Worm (Caenorhabditis elegans) whole organism, L4 larva: Measurements from ENCODE around the gene oac-57.
A peak's percentile ranks its signal among the peaks of the same experiment; 100 is the strongest.

ENCODE experiments used
- F37D6.2 ChIP-seq: sonication (generic microtip); optimal IDR thresholded peaks from 2 replicates; lab custom pipeline; 2016; ENCODE audit warnings: mild to moderate bottlenecking, missing genetic modification characterization, missing compliant biosample characterization
- T20F7.1 ChIP-seq: fragments of 200-800 bp; sonication (Bioruptor generic); optimal IDR thresholded peaks from 2 replicates; lab custom pipeline; 2018; ENCODE audit warnings: mild to moderate bottlenecking, missing genetic modification characterization, missing compliant biosample characterization
- Y48G9A.11 ChIP-seq: fragments of 200-800 bp; sonication (Bioruptor generic); IDR thresholded peaks from 2 replicates; pipeline ENCODE4 v1.3.6; 2022; ENCODE audit warnings: missing genetic modification reagents, missing genetic modification characterization, missing compliant biosample characterization
- aha-1 ChIP-seq: fragments of 150-350 bp; peaks from one replicate; lab custom pipeline; 2014; ENCODE audit warnings: missing biosample characterization, missing genetic modification characterization
- ama-1 ChIP-seq: fragments of 150-350 bp; optimal IDR thresholded peaks from 2 replicates; lab custom pipeline; 2014; ENCODE audit warnings: inconsistent platforms, mixed read lengths
- arid-1 ChIP-seq: fragments of 200-800 bp; sonication (Bioruptor generic); conservative IDR thresholded peaks from 2 replicates; pipeline ENCODE4 v1.3.6; 2022; ENCODE audit warnings: missing genetic modification reagents, missing genetic modification characterization, missing compliant biosample characterization
- ceh-28 ChIP-seq: fragments of 150-350 bp; optimal IDR thresholded peaks from 2 replicates; lab custom pipeline; 2014; ENCODE audit warnings: missing biosample characterization, missing genetic modification reagents, missing genetic modification characterization
- ceh-44 ChIP-seq: fragments of 200-800 bp; sonication (Bioruptor generic); IDR thresholded peaks from 2 replicates; pipeline ENCODE4 v1.3.6; 2022; ENCODE audit warnings: missing genetic modification reagents, missing genetic modification characterization, missing compliant biosample characterization
- ceh-62 ChIP-seq: sonication (generic microtip); optimal IDR thresholded peaks from 2 replicates; lab custom pipeline; 2017; ENCODE audit warnings: missing biosample characterization, missing genetic modification characterization
- ces-1 ChIP-seq: fragments of 150-350 bp; sonication (generic microtip); optimal IDR thresholded peaks from 4 replicates; lab custom pipeline; 2014; ENCODE audit warnings: missing biosample characterization, missing genetic modification reagents, missing genetic modification characterization
- daf-12 ChIP-seq: fragments of 150-350 bp; optimal IDR thresholded peaks from 2 replicates; lab custom pipeline; 2014; ENCODE audit warnings: missing biosample characterization, missing genetic modification reagents, missing genetic modification characterization
- daf-16 ChIP-seq, 3 experiments: sonication (generic microtip); optimal IDR thresholded peaks; 2 replicates each; lab custom pipeline; 2016 to 2017; ENCODE audit warnings: missing genetic modification characterization in 3 of 3, missing genetic modification reagents in 3 of 3, mild to moderate bottlenecking in 2 of 3, missing compliant biosample characterization in 2 of 3, missing biosample characterization in 1 of 3, moderate library complexity in 1 of 3
- dmd-9 ChIP-seq: fragments of 200-800 bp; sonication (Bioruptor generic); IDR thresholded peaks from 2 replicates; pipeline ENCODE4 v1.3.6; 2022; ENCODE audit warnings: missing genetic modification reagents, missing genetic modification characterization, missing compliant biosample characterization
- dve-1 ChIP-seq: sonication (generic microtip); optimal IDR thresholded peaks from 2 replicates; lab custom pipeline; 2017; ENCODE audit warnings: antibody characterized with exemption, mild to moderate bottlenecking, missing genetic modification characterization, missing compliant biosample characterization; ENCODE audit not compliant: insufficient read depth
- egl-43 ChIP-seq: fragments of 200-800 bp; sonication (Bioruptor generic); IDR thresholded peaks from 2 replicates; pipeline ENCODE4 v1.3.6; 2022; ENCODE audit warnings: missing genetic modification reagents, missing genetic modification characterization, missing compliant biosample characterization
- hlh-11 ChIP-seq: fragments of 200-800 bp; sonication (Bioruptor generic); optimal IDR thresholded peaks from 2 replicates; lab custom pipeline; 2018; ENCODE audit warnings: mild to moderate bottlenecking, missing genetic modification characterization, missing compliant biosample characterization
- hlh-30 ChIP-seq: sonication (generic microtip); optimal IDR thresholded peaks from 2 replicates; lab custom pipeline; 2017; ENCODE audit warnings: antibody characterized with exemption, mild to moderate bottlenecking, missing genetic modification characterization, missing compliant biosample characterization; ENCODE audit not compliant: insufficient read depth
- hmg-1.1 ChIP-seq: fragments of 200-800 bp; sonication (Bioruptor generic); IDR thresholded peaks from 2 replicates; pipeline ENCODE4 v1.3.6; 2022; ENCODE audit warnings: missing genetic modification reagents, missing genetic modification characterization, missing compliant biosample characterization
- jun-1 ChIP-seq: fragments of 150-350 bp; optimal IDR thresholded peaks from 2 replicates; lab custom pipeline; 2014; ENCODE audit warnings: missing biosample characterization, missing genetic modification reagents, missing genetic modification characterization
- lin-1 ChIP-seq: fragments of 200-800 bp; sonication (Bioruptor generic); IDR thresholded peaks from 2 replicates; pipeline ENCODE4 v1.3.6; 2022; ENCODE audit warnings: missing genetic modification reagents, missing genetic modification characterization, missing compliant biosample characterization
- lin-38 ChIP-seq: fragments of 200-800 bp; sonication (Bioruptor generic); IDR thresholded peaks from 2 replicates; pipeline ENCODE4 v1.3.6; 2022; ENCODE audit warnings: missing genetic modification reagents, missing genetic modification characterization, missing compliant biosample characterization
- madf-5 ChIP-seq, 2 experiments: fragments of 200-800 bp; sonication (Bioruptor generic); IDR thresholded peaks; 2 replicates each; pipeline ENCODE4 v1.3.6; 2022; ENCODE audit warnings: missing compliant biosample characterization in 2 of 2, missing genetic modification characterization in 2 of 2
- mdl-1 ChIP-seq, 2 experiments: fragments of 150-350 bp in 1 of 2; sonication (generic microtip) in 1 of 2; optimal IDR thresholded peaks; 2 replicates each; lab custom pipeline; 2014 to 2017; ENCODE audit warnings: missing biosample characterization in 2 of 2, missing genetic modification characterization in 2 of 2
- mxl-2 ChIP-seq: fragments of 200-800 bp; sonication (Bioruptor generic); conservative IDR thresholded peaks from 2 replicates; pipeline ENCODE4 v1.3.6; 2022; ENCODE audit warnings: missing genetic modification reagents, missing genetic modification characterization, missing compliant biosample characterization
- mxl-3 ChIP-seq: fragments of 200-800 bp; sonication (Bioruptor generic); optimal IDR thresholded peaks from 2 replicates; lab custom pipeline; 2018; ENCODE audit warnings: mild to moderate bottlenecking, missing genetic modification characterization, missing compliant biosample characterization
- nhr-10 ChIP-seq: fragments of 150-350 bp; optimal IDR thresholded peaks from 2 replicates; lab custom pipeline; 2014; ENCODE audit warnings: missing biosample characterization, missing genetic modification characterization
- nhr-102 ChIP-seq: sonication (generic microtip); optimal IDR thresholded peaks from 2 replicates; lab custom pipeline; 2016; ENCODE audit warnings: mild to moderate bottlenecking, missing genetic modification characterization, moderate library complexity, missing compliant biosample characterization
- nhr-237 ChIP-seq: sonication (generic microtip); optimal IDR thresholded peaks from 2 replicates; lab custom pipeline; 2017; ENCODE audit warnings: missing biosample characterization, missing genetic modification characterization
- nhr-6 ChIP-seq: fragments of 150-350 bp; optimal IDR thresholded peaks from 2 replicates; lab custom pipeline; 2014; ENCODE audit warnings: missing biosample characterization, missing genetic modification characterization
- nhr-76 ChIP-seq: fragments of 150-350 bp; optimal IDR thresholded peaks from 2 replicates; lab custom pipeline; 2014; ENCODE audit warnings: missing biosample characterization, missing genetic modification characterization
- set-16 ChIP-seq: fragments of 200-800 bp; sonication (Bioruptor generic); IDR thresholded peaks from 2 replicates; pipeline ENCODE4 v1.3.6; 2022; ENCODE audit warnings: missing genetic modification reagents, missing genetic modification characterization, missing compliant biosample characterization
- skn-1 ChIP-seq: fragments of 150-350 bp; optimal IDR thresholded peaks from 2 replicates; lab custom pipeline; 2014; ENCODE audit warnings: missing biosample characterization, missing genetic modification characterization
- snpc-1.2 ChIP-seq: fragments of 200-800 bp; sonication (Bioruptor generic); IDR thresholded peaks from 2 replicates; pipeline ENCODE4 v1.3.6; 2022; ENCODE audit warnings: missing genetic modification reagents, missing genetic modification characterization, missing compliant biosample characterization
- spr-1 ChIP-seq: sonication (generic microtip); optimal IDR thresholded peaks from 2 replicates; lab custom pipeline; 2016; ENCODE audit warnings: mild to moderate bottlenecking, missing genetic modification characterization, missing compliant biosample characterization
- spr-3 ChIP-seq: fragments of 200-800 bp; sonication (Bioruptor generic); optimal IDR thresholded peaks from 2 replicates; lab custom pipeline; 2018; ENCODE audit warnings: mild to moderate bottlenecking, missing genetic modification characterization, missing compliant biosample characterization
- tra-1 ChIP-seq: fragments of 200-800 bp; sonication (Bioruptor generic); IDR thresholded peaks from 2 replicates; pipeline ENCODE4 v1.3.6; 2022; ENCODE audit warnings: missing genetic modification reagents, missing genetic modification characterization, missing compliant biosample characterization
- zag-1 ChIP-seq: fragments of 150-350 bp; optimal IDR thresholded peaks from 2 replicates; lab custom pipeline; 2014; ENCODE audit warnings: missing biosample characterization, missing genetic modification characterization
- zip-11 ChIP-seq: fragments of 200-800 bp; sonication (Bioruptor generic); IDR thresholded peaks from 2 replicates; pipeline ENCODE4 v1.3.6; 2022; ENCODE audit warnings: missing genetic modification characterization, missing compliant biosample characterization
- ztf-11 ChIP-seq: fragments of 150-350 bp; optimal IDR thresholded peaks from 2 replicates; lab custom pipeline; 2014; ENCODE audit warnings: missing biosample characterization, missing genetic modification characterization

oac-57 gene

DNA sequence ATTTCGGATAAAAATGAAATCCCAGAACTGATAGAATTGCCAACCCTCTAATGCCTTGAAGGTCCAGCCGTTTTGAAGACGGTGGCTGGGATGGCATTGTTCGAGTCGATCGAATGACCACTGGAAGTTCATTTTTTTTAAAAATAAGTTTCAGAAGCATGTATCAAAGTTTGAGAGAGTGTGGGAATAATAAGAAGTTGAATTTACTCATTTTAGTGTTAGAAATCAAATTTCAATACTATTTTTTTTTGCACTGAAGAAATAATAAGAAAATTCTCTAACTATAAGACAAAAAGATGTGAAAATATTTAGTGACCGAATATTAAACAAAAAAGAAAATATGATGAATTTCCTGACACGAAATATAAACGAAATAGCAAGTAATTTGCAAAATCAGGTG, 6.5 kb downstream of the oac-57 start, which contains the start of gene oac-59:
Gene oac-59 (minus strand): TSS at position 101 of the 400 bp plus-strand sequence.
- TF ChIP-seq daf-12 (tag; lab: Kevin White, UChicago), result no peak
- no peak for TF ChIP-seq arid-1 (GFP tag; lab: Robert Waterston, UW)
- no peak for TF ChIP-seq daf-16 (GFP tag; optimal IDR thresholded peaks at IDR 0.05; lab: Kevin White, UChicago)
- TF ChIP-seq daf-16 (tag; optimal IDR thresholded peaks at IDR 0.05; lab: Kevin White, UChicago), result no peak
- TF ChIP-seq jun-1 (tag; lab: Kevin White, UChicago), result no peak
- TF ChIP-seq F37D6.2 (tag; lab: Kevin White, UChicago), result no peak
- TF ChIP-seq aha-1 (tag; lab: Kevin White, UChicago), result peak; percentile 4
- no peak for TF ChIP-seq lin-38
- no peak for TF ChIP-seq ceh-62 (tag; lab: Kevin White, UChicago)
- no peak for TF ChIP-seq spr-3 (GFP tag; lab: Kevin White, UChicago)

DNA sequence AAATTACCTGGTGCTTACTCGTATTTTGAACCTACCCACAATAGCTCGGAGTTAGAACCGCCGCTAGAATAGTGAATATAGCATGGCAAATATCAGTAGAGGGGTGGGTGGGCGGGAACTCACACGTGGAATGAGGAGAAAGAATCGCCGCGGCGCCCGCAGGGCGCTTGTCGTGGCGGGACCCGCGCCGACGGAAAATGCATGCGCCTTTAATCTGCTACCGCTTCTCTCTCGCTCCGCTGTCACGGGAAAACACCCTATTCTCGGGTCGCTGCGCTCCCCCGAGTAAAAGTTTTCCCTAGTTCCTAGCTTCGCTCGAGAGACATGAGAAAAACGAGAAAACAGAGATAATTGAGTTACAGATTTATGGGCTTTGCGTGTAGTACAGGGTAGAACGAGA, 12.8 kb downstream of the oac-57 start:
- peak; percentile 46; the same call in 1 of the 2 replicates for TF ChIP-seq egl-43 (GFP tag; lab: Robert Waterston, UW)
- TF ChIP-seq lin-38, result peak; percentile 23; the same call in 1 of the 2 replicates
- peak; percentile 89 for TF ChIP-seq set-16

DNA sequence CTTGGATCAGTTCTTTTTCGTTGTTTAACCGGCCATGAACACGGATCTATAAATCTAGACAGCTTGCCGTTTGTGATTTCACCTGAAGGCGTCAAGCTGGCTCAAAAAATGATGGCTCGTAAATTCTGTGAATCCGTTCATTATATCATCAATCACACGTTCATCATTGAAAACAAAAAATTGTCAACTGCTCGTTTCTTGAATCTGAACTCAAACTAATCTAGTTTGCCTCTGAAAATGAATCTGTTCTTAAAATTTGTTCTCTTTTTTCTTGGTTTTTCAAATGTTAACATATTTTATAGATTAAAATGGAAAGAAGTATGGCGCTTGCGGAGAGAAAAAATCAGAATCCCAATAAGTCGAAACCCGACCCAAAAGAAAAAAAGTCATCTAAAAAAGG, 16.9 kb downstream of the oac-57 start, which contains the start of gene C42C1.8:
Gene C42C1.8 (plus strand): TSS at position 301 of the 400 bp plus-strand sequence.
- no peak for TF ChIP-seq lin-1
- TF ChIP-seq zag-1 (tag; lab: Kevin White, UChicago), result no peak
- no peak for TF ChIP-seq nhr-237 (tag; lab: Kevin White, UChicago)
- TF ChIP-seq spr-1 (tag; lab: Kevin White, UChicago), result no peak
- TF ChIP-seq arid-1 (GFP tag; lab: Robert Waterston, UW), result no peak
- no peak for TF ChIP-seq hmg-1.1 (GFP tag; lab: Robert Waterston, UW)
- no peak for TF ChIP-seq Y48G9A.11 (GFP tag; lab: Robert Waterston, UW)
- no peak for TF ChIP-seq nhr-10 (tag; lab: Kevin White, UChicago)
- TF ChIP-seq hlh-30, result no peak
- no peak for TF ChIP-seq mdl-1 (tag; optimal IDR thresholded peaks at IDR 0.05; lab: Kevin White, UChicago)
- no peak for TF ChIP-seq snpc-1.2 (GFP tag; lab: Robert Waterston, UW)
- TF ChIP-seq madf-5 (GFP tag; IDR thresholded peaks at IDR 0.05; lab: Robert Waterston, UW), result no peak
- TF ChIP-seq nhr-6 (tag; lab: Kevin White, UChicago), result no peak

DNA sequence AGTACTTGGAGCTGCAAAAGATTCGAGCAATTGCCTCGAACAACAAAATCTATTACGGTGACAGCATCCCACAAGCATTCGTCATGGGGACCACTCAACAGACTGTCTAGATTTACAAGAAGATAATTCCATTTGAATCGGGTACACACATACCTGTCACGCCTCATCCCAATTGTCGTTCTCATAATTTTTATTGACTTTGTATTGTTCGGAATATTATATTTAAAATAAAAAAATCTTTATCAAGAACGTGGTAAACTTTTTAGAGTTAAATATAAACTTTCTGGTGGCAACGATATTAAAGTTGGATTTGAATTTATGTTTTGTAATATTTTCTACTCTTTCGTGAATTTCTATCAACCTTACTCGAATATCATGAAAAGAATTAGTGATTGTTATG, 18.5 kb downstream of the oac-57 start, which contains the start of gene C42C1.9:
Gene C42C1.9 (plus strand): TSS at position 301 of the 400 bp plus-strand sequence.
- TF ChIP-seq mxl-2 (GFP tag; lab: Robert Waterston, UW), result no peak
- TF ChIP-seq skn-1 (tag; lab: Kevin White, UChicago), result no peak
- no peak for TF ChIP-seq ztf-11
- TF ChIP-seq ceh-28 (tag; lab: Kevin White, UChicago), result no peak
- TF ChIP-seq daf-16 (GFP tag; optimal IDR thresholded peaks at IDR 0.05; lab: Kevin White, UChicago), result no peak
- TF ChIP-seq daf-16 (tag; optimal IDR thresholded peaks at IDR 0.05; lab: Kevin White, UChicago), result no peak
- TF ChIP-seq ces-1, result no peak
- TF ChIP-seq tra-1 (GFP tag; lab: Robert Waterston, UW), result no peak
- no peak for TF ChIP-seq zip-11 (GFP tag; lab: Robert Waterston, UW)
- no peak for TF ChIP-seq nhr-102 (tag; lab: Kevin White, UChicago)
- TF ChIP-seq dmd-9 (GFP tag; lab: Robert Waterston, UW), result no peak
- no peak for TF ChIP-seq ama-1 (lab: Kevin White, UChicago)
- TF ChIP-seq dve-1 (tag; lab: Kevin White, UChicago), result no peak
- no peak for TF ChIP-seq snpc-1.2 (GFP tag; lab: Robert Waterston, UW)
- no peak for TF ChIP-seq nhr-6 (tag; lab: Kevin White, UChicago)
- TF ChIP-seq hlh-11, result no peak
- TF ChIP-seq madf-5 (GFP tag; IDR thresholded peaks at IDR 0.05; lab: Robert Waterston, UW), result no peak
- TF ChIP-seq T20F7.1 (GFP tag; lab: Kevin White, UChicago), result no peak
- TF ChIP-seq ceh-44 (GFP tag; lab: Robert Waterston, UW), result no peak
- TF ChIP-seq mxl-3, result no peak
- no peak for TF ChIP-seq nhr-76 (tag; lab: Kevin White, UChicago)
- TF ChIP-seq, all 104 proteins: peak for 0
